Worm (Caenorhabditis elegans) whole organism, L3 larva: ENCODE measurements around the gene srh-270.

ENCODE experiments used
- R02D3.7 ChIP-seq: fragments of 150-350 bp; optimal IDR thresholded peaks from 2 replicates; lab custom pipeline; 2014; ENCODE audit warnings: missing biosample characterization, missing genetic modification characterization
- aly-2 ChIP-seq: fragments of 150-350 bp; optimal IDR thresholded peaks from 2 replicates; lab custom pipeline; 2014; ENCODE audit warnings: missing biosample characterization, missing genetic modification characterization
- ama-1 ChIP-seq: fragments of 150-350 bp; optimal IDR thresholded peaks from 2 replicates; lab custom pipeline; 2018
- ceh-16 ChIP-seq: sonication (generic microtip); optimal IDR thresholded peaks from 2 replicates; lab custom pipeline; 2017; ENCODE audit warnings: missing biosample characterization, missing genetic modification characterization
- ceh-28 ChIP-seq: fragments of 150-350 bp; optimal IDR thresholded peaks from 2 replicates; lab custom pipeline; 2014; ENCODE audit warnings: missing biosample characterization, missing genetic modification reagents, missing genetic modification characterization
- ceh-82 ChIP-seq: fragments of 150-350 bp; optimal IDR thresholded peaks from 2 replicates; lab custom pipeline; 2014; ENCODE audit warnings: missing biosample characterization, missing genetic modification characterization
- ceh-9 ChIP-seq: sonication (generic microtip); optimal IDR thresholded peaks from 2 replicates; lab custom pipeline; 2018; ENCODE audit warnings: missing biosample characterization, missing genetic modification characterization
- daf-12 ChIP-seq: fragments of 150-350 bp; optimal IDR thresholded peaks from 2 replicates; lab custom pipeline; 2014; ENCODE audit warnings: missing biosample characterization, missing genetic modification reagents, missing genetic modification characterization
- egl-5 ChIP-seq: fragments of 150-350 bp; optimal IDR thresholded peaks from 2 replicates; lab custom pipeline; 2017; ENCODE audit warnings: missing biosample characterization, missing genetic modification reagents, missing genetic modification characterization, inconsistent platforms
- elt-1 ChIP-seq: fragments of 150-350 bp; optimal IDR thresholded peaks from 2 replicates; lab custom pipeline; 2014; ENCODE audit warnings: missing biosample characterization, missing genetic modification characterization
- elt-2 ChIP-seq: sonication (generic microtip); optimal IDR thresholded peaks from 2 replicates; lab custom pipeline; 2016; ENCODE audit warnings: missing genetic modification reagents, mild to moderate bottlenecking, missing genetic modification characterization, missing compliant biosample characterization
- elt-3 ChIP-seq, 3 experiments: fragments of 150-350 bp in 1 of 3; sonication (generic microtip) in 2 of 3; optimal IDR thresholded peaks; 2 replicates in 2 of 3; 4 replicates in 1 of 3; lab custom pipeline; 2014 to 2017; ENCODE audit warnings: missing biosample characterization in 3 of 3, missing genetic modification characterization in 3 of 3
- eor-1 ChIP-seq, 2 experiments: fragments of 150-350 bp; optimal IDR thresholded peaks; 2 replicates each; lab custom pipeline; 2014 to 2018; ENCODE audit warnings: missing biosample characterization in 2 of 2, missing genetic modification characterization in 2 of 2
- fkh-2 ChIP-seq: fragments of 150-350 bp; optimal IDR thresholded peaks from 2 replicates; lab custom pipeline; 2014; ENCODE audit warnings: missing biosample characterization, missing genetic modification reagents, missing genetic modification characterization
- fos-1 ChIP-seq: fragments of 150-350 bp; optimal IDR thresholded peaks from 2 replicates; lab custom pipeline; 2014; ENCODE audit warnings: missing biosample characterization, missing genetic modification characterization
- hmg-11 ChIP-seq: sonication (generic microtip); optimal IDR thresholded peaks from 2 replicates; lab custom pipeline; 2016; ENCODE audit warnings: missing genetic modification characterization, missing compliant biosample characterization
- jun-1 ChIP-seq: fragments of 150-350 bp; optimal IDR thresholded peaks from 2 replicates; lab custom pipeline; 2014; ENCODE audit warnings: missing biosample characterization, missing genetic modification reagents, missing genetic modification characterization
- lin-15B ChIP-seq: fragments of 150-350 bp; optimal IDR thresholded peaks from 2 replicates; lab custom pipeline; 2014; ENCODE audit warnings: missing biosample characterization, missing genetic modification characterization
- lsy-12 ChIP-seq: sonication (generic microtip); optimal IDR thresholded peaks from 2 replicates; lab custom pipeline; 2016; ENCODE audit warnings: mild to moderate bottlenecking, missing genetic modification characterization, missing compliant biosample characterization
- mdl-1 ChIP-seq: fragments of 150-350 bp; optimal IDR thresholded peaks from 2 replicates; lab custom pipeline; 2014; ENCODE audit warnings: missing biosample characterization, missing genetic modification characterization
- mml-1 ChIP-seq: fragments of 150-350 bp; sonication (generic microtip); optimal IDR thresholded peaks from 3 replicates; lab custom pipeline; 2014; ENCODE audit warnings: missing biosample characterization, missing genetic modification characterization
- nfya-1 ChIP-seq: sonication (generic microtip); optimal IDR thresholded peaks from 2 replicates; lab custom pipeline; 2017; ENCODE audit warnings: missing genetic modification characterization, mild to moderate bottlenecking, missing compliant biosample characterization, antibody characterized with exemption, moderate library complexity; ENCODE audit not compliant: insufficient read depth
- nhr-11 ChIP-seq: fragments of 150-350 bp; optimal IDR thresholded peaks from 2 replicates; lab custom pipeline; 2014; ENCODE audit warnings: missing biosample characterization, missing genetic modification characterization
- nhr-12 ChIP-seq: fragments of 150-350 bp; optimal IDR thresholded peaks from 2 replicates; lab custom pipeline; 2014; ENCODE audit warnings: missing biosample characterization, missing genetic modification characterization
- nhr-237 ChIP-seq: fragments of 150-350 bp; optimal IDR thresholded peaks from 2 replicates; lab custom pipeline; 2014; ENCODE audit warnings: missing biosample characterization, missing genetic modification characterization
- nhr-25 ChIP-seq: sonication (generic microtip); optimal IDR thresholded peaks from 2 replicates; lab custom pipeline; 2017; ENCODE audit warnings: missing biosample characterization, missing genetic modification characterization
- nhr-28 ChIP-seq: fragments of 150-350 bp; optimal IDR thresholded peaks from 2 replicates; lab custom pipeline; 2014; ENCODE audit warnings: missing biosample characterization, missing genetic modification characterization
- nhr-67 ChIP-seq: fragments of 150-350 bp; optimal IDR thresholded peaks from 2 replicates; lab custom pipeline; 2014; ENCODE audit warnings: missing biosample characterization, missing genetic modification characterization
- nhr-77 ChIP-seq: fragments of 150-350 bp; optimal IDR thresholded peaks from 2 replicates; lab custom pipeline; 2014; ENCODE audit warnings: missing biosample characterization, missing genetic modification characterization
- pqm-1 ChIP-seq: fragments of 150-350 bp; optimal IDR thresholded peaks from 2 replicates; lab custom pipeline; 2017; ENCODE audit warnings: missing biosample characterization, missing genetic modification characterization, inconsistent platforms
- sea-2 ChIP-seq: fragments of 150-350 bp; sonication (generic microtip); optimal IDR thresholded peaks from 4 replicates; lab custom pipeline; 2014; ENCODE audit warnings: missing biosample characterization, missing genetic modification reagents, missing genetic modification characterization
- skn-1 ChIP-seq: fragments of 150-350 bp; optimal IDR thresholded peaks from 2 replicates; lab custom pipeline; 2014; ENCODE audit warnings: missing biosample characterization, missing genetic modification characterization
- snpc-4 ChIP-seq: fragments of 150-350 bp; optimal IDR thresholded peaks from 2 replicates; lab custom pipeline; 2014; ENCODE audit warnings: missing biosample characterization, missing genetic modification characterization
- unc-39 ChIP-seq: sonication (generic microtip); optimal IDR thresholded peaks from 4 replicates; lab custom pipeline; 2017; ENCODE audit warnings: missing biosample characterization, missing genetic modification characterization
- ztf-4 ChIP-seq: fragments of 150-350 bp; optimal IDR thresholded peaks from 2 replicates; lab custom pipeline; 2014; ENCODE audit warnings: missing biosample characterization, missing genetic modification characterization

Gene srh-270

DNA sequence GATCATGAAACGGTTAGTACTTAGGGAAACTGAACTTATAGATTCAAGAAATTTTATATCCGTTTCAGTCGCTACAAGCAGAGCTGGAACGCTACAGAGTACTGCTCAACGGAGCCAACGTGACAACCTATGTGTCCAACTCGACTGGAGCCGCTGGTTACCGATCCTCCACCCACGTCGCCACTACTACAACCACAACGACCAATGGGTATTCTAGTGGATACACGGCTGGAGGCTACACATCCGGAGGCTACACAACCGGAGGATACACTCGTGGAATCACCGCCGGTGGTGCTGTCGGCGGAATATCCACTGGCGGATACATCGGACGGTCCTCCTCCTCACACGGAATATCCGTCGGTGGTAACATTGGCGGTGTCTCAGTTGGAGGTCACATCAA is 21.7 kb upstream of the srh-270 start:
- TF ChIP-seq lin-15B, result no peak
- no peak for TF ChIP-seq fos-1 (tag; lab: Kevin White, UChicago)
- TF ChIP-seq fkh-2 (tag; lab: Kevin White, UChicago), result no peak
- TF ChIP-seq ceh-9 (tag; lab: Kevin White, UChicago), result no peak
- no peak for TF ChIP-seq nhr-11 (tag; lab: Kevin White, UChicago)
- no peak for TF ChIP-seq lsy-12
- no peak for TF ChIP-seq hmg-11 (tag; lab: Kevin White, UChicago)
- no peak for TF ChIP-seq unc-39 (tag; lab: Kevin White, UChicago)
- no peak for TF ChIP-seq nhr-67 (tag; lab: Kevin White, UChicago)
- no peak for TF ChIP-seq elt-2 (tag; lab: Kevin White, UChicago)
- no peak for TF ChIP-seq nhr-237 (tag; lab: Kevin White, UChicago)
- no peak for TF ChIP-seq sea-2
- no peak for TF ChIP-seq ceh-16 (tag; lab: Kevin White, UChicago)
- TF ChIP-seq ama-1 (lab: Kevin White, UChicago), result no peak
- no peak for TF ChIP-seq nhr-77 (tag; lab: Kevin White, UChicago)
- TF ChIP-seq nhr-25 (tag; lab: Kevin White, UChicago), result no peak
- TF ChIP-seq snpc-4 (tag; lab: Kevin White, UChicago), result no peak
- no peak for TF ChIP-seq daf-12 (tag; lab: Kevin White, UChicago)
- no peak for TF ChIP-seq mdl-1 (tag; lab: Kevin White, UChicago)
- no peak for TF ChIP-seq nhr-12
- TF ChIP-seq, all 47 proteins: peak for 0

- no peak for TF ChIP-seq mml-1 (tag; lab: Kevin White, UChicago)
- no peak for TF ChIP-seq lin-15B
- TF ChIP-seq pqm-1 (tag; lab: Kevin White, UChicago), result peak; percentile 10
- TF ChIP-seq elt-3 (tag; optimal IDR thresholded peaks at IDR 0.05; lab: Kevin White, UChicago), result no peak
- TF ChIP-seq ceh-16 (tag; lab: Kevin White, UChicago), result no peak
- no peak for TF ChIP-seq ceh-28
- no peak for TF ChIP-seq fkh-2 (tag; lab: Kevin White, UChicago)
- no peak for TF ChIP-seq aly-2 (tag; lab: Kevin White, UChicago)
- peak; percentile 40 for TF ChIP-seq elt-2 (tag; lab: Kevin White, UChicago)
- no peak for TF ChIP-seq skn-1 (tag; lab: Kevin White, UChicago)
- TF ChIP-seq daf-12 (tag; lab: Kevin White, UChicago), result no peak
Observed at ce11 chrV:2881565-2881964, 20.2 kb upstream of the srh-270 start.

- TF ChIP-seq elt-2 (tag; lab: Kevin White, UChicago) (peak; percentile 57), ztf-4 (tag; lab: Kevin White, UChicago) (no peak), eor-1 (tag; optimal IDR thresholded peaks at IDR 0.05; lab: Kevin White, UChicago) (no peak), ceh-82 (tag; lab: Kevin White, UChicago) (no peak), ceh-16 (tag; lab: Kevin White, UChicago) (no peak), ama-1 (lab: Kevin White, UChicago) (no peak), R02D3.7 (tag; lab: Kevin White, UChicago) (no peak)
Observed at ce11 chrV:2881016-2881415, 19.6 kb upstream of the srh-270 start, which contains the start of gene ifc-1. ifc-1 (plus strand) TSS chrV:2881393.

ce11 chrV:2880356-2880755 is 19.0 kb upstream of the srh-270 start:
- TF ChIP-seq pqm-1 (tag; lab: Kevin White, UChicago), result peak; percentile 49
- TF ChIP-seq nhr-67 (tag; lab: Kevin White, UChicago), result no peak
- peak; percentile 84 for TF ChIP-seq elt-2 (tag; lab: Kevin White, UChicago)
- TF ChIP-seq jun-1, result peak; percentile 59

DNA sequence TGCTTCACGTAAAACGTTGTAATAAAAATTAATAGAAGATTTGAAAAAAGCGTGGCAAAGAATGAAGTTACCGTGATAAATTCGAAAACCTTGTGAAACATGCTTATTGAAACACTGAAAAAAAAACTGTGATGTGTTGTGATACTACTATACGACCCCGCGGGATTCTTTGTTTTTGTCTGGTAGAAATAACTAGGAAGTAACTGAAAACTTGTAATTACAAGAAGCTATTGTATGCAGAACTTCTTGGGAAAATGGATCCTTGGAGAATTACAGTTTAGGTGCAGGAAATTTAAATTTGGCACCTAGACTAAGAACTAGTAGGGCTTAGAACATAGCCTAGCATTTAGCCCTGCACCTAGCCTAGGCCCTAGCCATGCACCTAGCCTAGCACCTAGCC is 18.4 kb upstream of the srh-270 start, which contains the start of gene str-39:
Gene str-39 (minus strand): TSS at position 101 of the 400 bp plus-strand sequence.
- TF ChIP-seq lsy-12 (no peak), elt-1 (tag; lab: Kevin White, UChicago) (no peak), egl-5 (no peak), nhr-28 (tag; lab: Kevin White, UChicago) (no peak), nfya-1 (tag; lab: Kevin White, UChicago) (no peak), R02D3.7 (tag; lab: Kevin White, UChicago) (no peak)
